Worm (Caenorhabditis elegans): ENCODE data around the gene W03A5.6.
A peak's percentile ranks its signal among the peaks of the same experiment; 100 is the strongest.

The W03A5.6 gene

DNA sequence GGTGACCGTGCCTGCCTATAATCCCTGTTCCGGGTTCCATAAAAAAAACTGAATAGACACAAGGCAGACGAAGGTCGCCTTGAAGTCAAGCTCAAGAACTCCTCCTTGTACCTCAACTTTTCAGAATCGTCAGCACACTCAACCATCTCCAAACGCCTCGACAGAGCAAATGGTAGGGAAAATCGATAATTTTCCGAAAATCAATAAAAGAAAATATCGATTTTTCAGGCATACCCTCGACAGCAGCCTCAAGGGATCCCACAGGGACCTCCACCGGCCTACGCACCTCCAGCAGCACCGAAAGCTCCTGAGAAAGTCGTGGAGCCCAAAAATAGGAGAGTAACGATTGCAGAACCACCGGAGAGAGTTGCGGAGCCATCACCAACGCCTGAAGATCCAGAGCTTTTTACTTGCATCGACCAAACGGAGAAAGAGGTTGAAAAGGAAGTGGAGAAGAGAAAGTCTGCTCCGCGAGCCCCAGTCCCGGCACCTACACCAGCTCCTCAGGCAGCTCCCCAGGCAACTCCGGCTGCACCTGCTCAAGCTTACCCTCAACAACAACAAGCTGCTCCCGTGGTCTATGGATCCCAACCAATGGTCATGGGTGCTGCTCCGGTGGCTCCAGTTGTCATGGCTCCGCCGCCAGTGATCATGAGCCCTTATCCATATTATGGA, 39.2 kb upstream of the W03A5.6 start:
- TF ChIP-seq unc-62 (GFP tag; optimal IDR thresholded peaks at IDR 0.05) (no peak), ama-1 (optimal IDR thresholded peaks at IDR 0.05) (no peak), unc-55 (GFP tag; optimal IDR thresholded peaks at IDR 0.05) (no peak), lsy-2 (tag; optimal IDR thresholded peaks at IDR 0.05) (no peak), peb-1 (tag; optimal IDR thresholded peaks at IDR 0.05) (no peak), nhr-237 (tag; optimal IDR thresholded peaks at IDR 0.05) (no peak), ztf-4 (tag; optimal IDR thresholded peaks at IDR 0.05) (no peak), sma-3 (GFP tag; optimal IDR thresholded peaks at IDR 0.05) (no peak), C34F6.9 (tag; optimal IDR thresholded peaks at IDR 0.05) (no peak), alr-1 (tag; optimal IDR thresholded peaks at IDR 0.05) (no peak), egl-27 (tag; optimal IDR thresholded peaks at IDR 0.05) (no peak), gmeb-1 (tag; optimal IDR thresholded peaks at IDR 0.05) (no peak), nhr-11 (tag; optimal IDR thresholded peaks at IDR 0.05) (no peak), dmd-4 (tag; optimal IDR thresholded peaks at IDR 0.05) (no peak)

DNA sequence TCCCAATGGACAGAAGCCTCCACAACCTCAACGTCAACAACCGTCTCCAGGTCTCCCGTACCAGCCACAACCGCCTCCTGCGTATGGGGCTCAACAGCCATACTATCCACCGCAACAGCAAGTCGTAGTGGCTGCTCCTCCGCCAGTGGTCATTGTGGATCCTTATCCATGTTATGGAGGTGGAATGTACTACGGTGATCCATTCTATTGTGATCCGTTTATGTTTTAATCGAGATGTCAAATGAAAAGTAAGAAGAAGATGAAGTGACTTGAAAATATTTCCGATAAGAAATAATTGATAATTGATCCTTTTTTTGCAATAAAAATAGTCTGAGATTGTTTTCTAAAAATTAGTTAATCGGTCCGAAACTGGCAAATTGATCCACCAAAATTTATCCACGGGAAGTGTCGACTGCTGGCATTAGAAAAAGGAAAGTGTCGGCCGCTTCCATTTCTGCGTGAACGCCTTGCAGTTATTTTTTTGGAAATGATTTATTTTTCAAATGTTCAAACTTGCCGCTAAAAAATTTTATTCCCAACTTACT, 38.5 kb upstream of the W03A5.6 start, which contains the start of the genes R02F2.6 and R02F2.5:
Gene R02F2.6, minus strand, starts transcription at position 101 of the 545 bp plus-strand sequence.
Gene R02F2.5, plus strand, starts transcription at position 495 of the 545 bp plus-strand sequence.
- TF ChIP-seq alr-1 (tag; optimal IDR thresholded peaks at IDR 0.05) (no peak), lin-11 (tag; optimal IDR thresholded peaks at IDR 0.05) (no peak), sem-4 (tag; optimal IDR thresholded peaks at IDR 0.05) (no peak), peb-1 (tag; optimal IDR thresholded peaks at IDR 0.05) (no peak), ama-1 (optimal IDR thresholded peaks at IDR 0.05) (no peak)

DNA sequence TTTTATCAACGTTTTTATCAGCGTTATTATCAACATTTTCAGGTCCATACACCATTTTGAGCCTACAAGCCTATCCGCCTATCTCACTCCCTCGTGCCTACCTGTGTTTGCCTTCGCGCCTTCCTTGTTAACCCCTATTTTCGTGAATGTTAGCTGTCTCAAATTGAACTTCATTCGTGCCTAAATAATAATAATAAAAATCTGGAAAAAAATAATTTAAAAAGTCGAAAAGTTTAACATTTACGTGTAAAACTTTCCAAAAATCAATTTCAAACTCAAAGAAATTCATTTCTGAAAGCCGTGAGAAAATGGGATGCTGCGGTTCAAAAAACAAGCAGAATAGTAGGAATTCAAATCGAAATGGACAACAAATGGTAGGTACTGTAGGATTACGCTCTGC, 37.6 kb upstream of the W03A5.6 start, which contains the start of gene R02F2.10:
Gene R02F2.10, plus strand, starts transcription at position 301 of the 400 bp plus-strand sequence.
- no peak for TF ChIP-seq nhr-129 (tag; optimal IDR thresholded peaks at IDR 0.05)
- no peak for TF ChIP-seq lin-11 (tag; optimal IDR thresholded peaks at IDR 0.05)
- no peak for TF ChIP-seq mbf-1 (tag; optimal IDR thresholded peaks at IDR 0.05)
- no peak for TF ChIP-seq nhr-12 (tag; optimal IDR thresholded peaks at IDR 0.05)

DNA sequence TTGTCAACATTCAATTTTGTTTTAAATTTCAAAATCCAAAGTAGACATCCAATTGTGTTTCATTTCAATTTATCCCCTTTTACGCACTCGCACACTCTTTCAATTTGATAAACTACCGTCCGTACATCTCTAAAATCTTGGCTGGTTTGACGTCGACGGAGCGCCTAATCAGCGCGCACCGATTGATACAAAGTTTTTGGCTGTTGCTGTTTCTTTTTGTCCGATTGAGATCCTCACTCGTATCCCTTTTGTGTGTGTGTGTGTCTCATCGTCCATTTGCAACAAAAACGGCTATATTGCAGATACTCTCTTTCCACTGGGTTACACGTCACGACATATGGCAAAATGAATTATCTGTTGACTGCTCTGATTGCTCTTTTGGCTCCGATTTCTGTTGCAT, 33.7 kb upstream of the W03A5.6 start, which contains the start of gene lon-1:
Gene lon-1, plus strand, starts transcription at position 301 of the 400 bp plus-strand sequence.
- no peak for TF ChIP-seq mab-5 (tag; optimal IDR thresholded peaks at IDR 0.05)
- no peak for TF ChIP-seq nhr-10 (tag; optimal IDR thresholded peaks at IDR 0.05)
- no peak for TF ChIP-seq R02D3.7 (tag; optimal IDR thresholded peaks at IDR 0.05)
- no peak for TF ChIP-seq ztf-4 (tag; optimal IDR thresholded peaks at IDR 0.05)
- TF ChIP-seq nhr-77 (tag; optimal IDR thresholded peaks at IDR 0.05): no peak
- no peak for TF ChIP-seq ztf-11 (tag; optimal IDR thresholded peaks at IDR 0.05)
- TF ChIP-seq nhr-25 (tag; optimal IDR thresholded peaks at IDR 0.05): no peak
- no peak for TF ChIP-seq elt-1 (tag; optimal IDR thresholded peaks at IDR 0.05)
- no peak for TF ChIP-seq sma-9 (GFP tag; optimal IDR thresholded peaks at IDR 0.05)
- no peak for TF ChIP-seq sma-9 (tag; optimal IDR thresholded peaks at IDR 0.05)
- TF ChIP-seq sma-3 (GFP tag; optimal IDR thresholded peaks at IDR 0.05): no peak
- no peak for TF ChIP-seq nhr-12 (tag; optimal IDR thresholded peaks at IDR 0.05)
- no peak for TF ChIP-seq mbf-1 (tag; optimal IDR thresholded peaks at IDR 0.05)

DNA sequence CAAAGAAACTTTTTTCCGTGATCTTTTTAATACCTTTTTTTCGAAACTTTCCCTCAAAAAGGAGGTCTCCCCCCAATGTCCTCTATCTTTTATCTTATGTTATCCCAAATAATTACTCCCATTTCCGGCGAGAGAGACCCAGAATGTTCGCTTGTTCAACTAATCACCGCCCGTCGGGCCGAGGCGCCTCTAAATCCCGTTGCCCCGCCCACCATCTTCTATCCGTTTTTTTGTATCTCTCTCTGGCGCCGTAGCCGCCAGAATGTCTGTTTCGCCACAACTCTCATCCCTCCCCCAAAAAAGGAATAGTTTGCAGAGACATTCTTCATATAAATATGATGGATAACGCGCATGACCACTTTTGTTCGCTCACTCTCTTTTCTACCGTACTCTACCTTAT, 32.3 kb upstream of the W03A5.6 start:
- TF ChIP-seq nhr-21 (tag; optimal IDR thresholded peaks at IDR 0.05) (peak; percentile 54), blmp-1 (tag; optimal IDR thresholded peaks at IDR 0.05; ENCODE audit: insufficient read depth) (peak; percentile 27), egl-27 (tag; optimal IDR thresholded peaks at IDR 0.05) (peak; percentile 68), sma-3 (GFP tag; optimal IDR thresholded peaks at IDR 0.05) (peak; percentile 97), peb-1 (tag; optimal IDR thresholded peaks at IDR 0.05) (no peak), mdl-1 (tag; optimal IDR thresholded peaks at IDR 0.05) (no peak), aly-2 (tag; optimal IDR thresholded peaks at IDR 0.05) (no peak), lsy-2 (tag; optimal IDR thresholded peaks at IDR 0.05) (peak in 1 of 2 experiments; percentile 2), gmeb-1 (tag; optimal IDR thresholded peaks at IDR 0.05) (peak; percentile 35), fos-1 (tag; optimal IDR thresholded peaks at IDR 0.05) (peak; percentile 14), F13H6.1 (tag; optimal IDR thresholded peaks at IDR 0.05) (no peak), sma-9 (GFP tag; optimal IDR thresholded peaks at IDR 0.05) (peak; percentile 80), sma-9 (tag; optimal IDR thresholded peaks at IDR 0.05) (no peak)

Measured in whole organism, L2 larva.